Worm (Caenorhabditis elegans): ENCODE results near the gene srj-13.
A peak's percentile ranks its signal among the peaks of the same experiment; 100 is the strongest.

The srj-13 gene

ce11 chrV:7435376-7436204, 33.1 kb downstream of the srj-13 start, which contains the start of the genes ddo-2 and F25E5.8 (continued):
- TF ChIP-seq zfp-3 (GFP tag; conservative IDR thresholded peaks at IDR 0.05): 0 out of 2 replicates have a peak, but pooled peaks have one; percentile 22
- peak; percentile 74 for TF ChIP-seq ama-1 (optimal IDR thresholded peaks at IDR 0.05)
- TF ChIP-seq dve-1 (tag; optimal IDR thresholded peaks at IDR 0.05; ENCODE audit: insufficient read depth): peak; percentile 15
- TF ChIP-seq attf-4 (tag; optimal IDR thresholded peaks at IDR 0.05): no peak
- no peak for TF ChIP-seq nhr-41 (GFP tag; IDR thresholded peaks at IDR 0.05)
- no peak for TF ChIP-seq tra-1 (GFP tag; IDR thresholded peaks at IDR 0.05)
- no peak for TF ChIP-seq ztf-11 (tag; optimal IDR thresholded peaks at IDR 0.05)
- TF ChIP-seq hif-1 (tag; optimal IDR thresholded peaks at IDR 0.05): peak in 1 of 2 experiments; percentile 41
- peak in 1 of 2 experiments; percentile 3 for TF ChIP-seq mdl-1 (tag; optimal IDR thresholded peaks at IDR 0.05)
- TF ChIP-seq ZK546.5 (tag; optimal IDR thresholded peaks at IDR 0.05): no peak

- TF ChIP-seq dmd-8 (GFP tag; IDR thresholded peaks at IDR 0.05) (no peak), aha-1 (tag) (peak; percentile 90)
Observed at ce11 chrV:7436509-7436908, 34.1 kb downstream of the srj-13 start.

DNA sequence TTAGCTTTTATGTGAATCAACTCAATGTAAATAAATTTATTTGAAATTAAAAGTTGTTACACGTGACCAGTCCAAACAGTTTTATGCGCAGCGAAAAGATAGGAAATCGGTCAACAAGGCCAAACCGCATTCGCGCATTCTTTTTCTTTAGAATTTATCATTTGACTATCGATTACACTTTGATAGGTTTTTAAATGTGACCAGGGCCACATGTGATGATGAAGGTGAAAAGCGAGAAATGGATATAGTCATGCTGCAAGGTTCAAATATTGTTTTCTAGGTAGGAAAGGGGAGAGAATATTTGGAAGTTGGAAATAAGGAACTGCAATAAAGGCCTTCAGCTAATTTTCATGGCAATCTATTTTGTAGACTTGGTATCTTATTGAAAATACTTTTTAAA, 34.5 kb downstream of the srj-13 start:
- TF ChIP-seq hlh-30 (tag; optimal IDR thresholded peaks at IDR 0.05; ENCODE audit: insufficient read depth) (peak; percentile 84), spr-3 (GFP tag; optimal IDR thresholded peaks at IDR 0.05) (no peak), ceh-62 (tag; optimal IDR thresholded peaks at IDR 0.05) (no peak), ces-1 (GFP tag; optimal IDR thresholded peaks at IDR 0.05) (no peak), dve-1 (tag; optimal IDR thresholded peaks at IDR 0.05; ENCODE audit: insufficient read depth) (peak; percentile 34), ZK337.2 (GFP tag; IDR thresholded peaks at IDR 0.05) (no peak), jun-1 (tag; optimal IDR thresholded peaks at IDR 0.05) (no peak), spr-1 (tag; optimal IDR thresholded peaks at IDR 0.05) (no peak), lim-7 (GFP tag; IDR thresholded peaks at IDR 0.05) (no peak), F10B5.3 (tag; optimal IDR thresholded peaks at IDR 0.05) (no peak), ztf-7 (tag; optimal IDR thresholded peaks at IDR 0.05) (no peak), Y5F2A.4 (GFP tag; optimal IDR thresholded peaks at IDR 0.05) (no peak), attf-4 (tag; optimal IDR thresholded peaks at IDR 0.05) (no peak), dmd-9 (GFP tag; IDR thresholded peaks at IDR 0.05) (no peak), Y105C5A.15 (GFP tag; IDR thresholded peaks at IDR 0.05) (no peak), dmd-8 (GFP tag; IDR thresholded peaks at IDR 0.05) (no peak), Y48G9A.11 (GFP tag; IDR thresholded peaks at IDR 0.05) (no peak), nhr-28 (tag; optimal IDR thresholded peaks at IDR 0.05) (peak; percentile 64), nhr-48 (tag; optimal IDR thresholded peaks at IDR 0.05) (no peak), zfp-3 (GFP tag; conservative IDR thresholded peaks at IDR 0.05) (peak; percentile 63; the same call in 1 of the 2 replicates), tag-97 (GFP tag; IDR thresholded peaks at IDR 0.05) (no peak), pha-4 (GFP tag; IDR thresholded peaks at IDR 0.05) (no peak), pha-4 (tag; optimal IDR thresholded peaks at IDR 0.05) (no peak), nhr-76 (tag; optimal IDR thresholded peaks at IDR 0.05) (no peak), egl-43 (GFP tag; IDR thresholded peaks at IDR 0.05) (no peak), snpc-1.2 (GFP tag; IDR thresholded peaks at IDR 0.05) (no peak), saeg-2 (GFP tag; IDR thresholded peaks at IDR 0.05) (no peak), mxl-2 (GFP tag; conservative IDR thresholded peaks at IDR 0.05) (no peak), ceh-82 (tag; optimal IDR thresholded peaks at IDR 0.05) (no peak), duxl-1 (tag; optimal IDR thresholded peaks at IDR 0.05; ENCODE audit: poor library complexity) (peak; percentile 13), nhr-10 (tag; optimal IDR thresholded peaks at IDR 0.05) (no peak), dpl-1 (GFP tag; optimal IDR thresholded peaks at IDR 0.05) (peak; percentile 4), nhr-6 (tag; optimal IDR thresholded peaks at IDR 0.05) (no peak), daf-16 (GFP tag; optimal IDR thresholded peaks at IDR 0.05) (no peak), daf-16 (tag; optimal IDR thresholded peaks at IDR 0.05) (no peak), F49E8.2 (tag; optimal IDR thresholded peaks at IDR 0.05; ENCODE audit: borderline replicate concordance) (no peak), aha-1 (tag) (peak; percentile 66), mdt-29 (GFP tag; IDR thresholded peaks at IDR 0.05) (0 out of 2 replicates have a peak, but pooled peaks have one; percentile 7), daf-12 (tag; optimal IDR thresholded peaks at IDR 0.05) (no peak), pqm-1 (tag; optimal IDR thresholded peaks at IDR 0.05) (no peak)

Measured in whole organism, L4 larva.